Worm (Caenorhabditis elegans): ENCODE measurements around the gene otpl-5.
"Not testable (repeated sequence)": the region's sequence is repeated elsewhere in the genome, so short reads cannot be mapped to it uniquely, and the experiment has no call there.

The otpl-5 gene

ce11 chrV:8569841-8570361, 40.6 kb downstream of the otpl-5 start, which contains the start of the genes F25G6.9 and symk-1 (continued):
- TF ChIP-seq vab-15 (tag; optimal IDR thresholded peaks at IDR 0.05) (no peak), pag-3 (tag; optimal IDR thresholded peaks at IDR 0.05; ENCODE audit: borderline replicate concordance, insufficient read depth) (no peak), pqm-1 (tag; optimal IDR thresholded peaks at IDR 0.05) (no peak), ztf-11 (tag; optimal IDR thresholded peaks at IDR 0.05) (peak in 1 of 2 experiments; percentile 41), tbx-2 (tag; optimal IDR thresholded peaks at IDR 0.05) (peak; percentile 81), hlh-4 (tag; optimal IDR thresholded peaks at IDR 0.05) (no peak), snu-23 (GFP tag; optimal IDR thresholded peaks at IDR 0.05) (peak; percentile 81), ceh-8 (GFP tag; optimal IDR thresholded peaks at IDR 0.05) (peak; percentile 37), rnt-1 (tag; optimal IDR thresholded peaks at IDR 0.05) (peak; percentile 86), grh-1 (GFP tag; IDR thresholded peaks at IDR 0.05) (peak; percentile 44), ceh-63 (GFP tag; optimal IDR thresholded peaks at IDR 0.05) (no peak), snpc-4 (tag; optimal IDR thresholded peaks at IDR 0.05) (peak; percentile 75), fkh-8 (tag; optimal IDR thresholded peaks at IDR 0.05) (peak; percentile 9), dpl-1 (GFP tag; optimal IDR thresholded peaks at IDR 0.05) (peak; percentile 61 to 75 (median 71)), pax-3 (tag; optimal IDR thresholded peaks at IDR 0.05) (no peak)

ce11 chrV:8574762-8575161, 45.4 kb downstream of the otpl-5 start, which contains the start of gene F25G6.1:
Gene F25G6.1 (plus strand): TSS chrV:8575062.
- not testable (repeated sequence) for TF ChIP-seq mef-2 (tag; optimal IDR thresholded peaks at IDR 0.05); C34B4.2 (tag; optimal IDR thresholded peaks at IDR 0.05); ceh-8 (GFP tag; optimal IDR thresholded peaks at IDR 0.05)

DNA sequence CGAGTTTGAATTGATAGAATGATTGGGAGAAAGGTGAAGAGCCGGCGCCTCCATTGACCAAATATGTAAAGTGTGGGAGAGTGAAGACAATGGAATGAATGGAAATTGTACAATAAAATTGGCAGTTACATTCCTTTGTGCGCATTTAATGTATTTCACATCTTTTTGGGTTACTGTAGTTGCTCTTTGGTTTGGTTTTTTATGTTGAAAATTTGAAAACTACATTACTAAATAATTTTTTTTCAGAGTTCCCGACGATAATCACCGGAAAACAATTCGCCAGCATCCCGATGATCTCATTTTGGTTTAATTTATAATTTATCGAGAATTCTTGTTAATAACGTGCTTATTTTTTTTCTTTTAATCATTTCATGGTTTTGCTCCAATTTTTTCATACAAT, 51.6 kb downstream of the otpl-5 start, which contains the start of gene C10B5.1:
Gene C10B5.1, plus strand, starts transcription at position 301 of the 400 bp plus-strand sequence.
- no peak for TF ChIP-seq rnt-1 (tag; optimal IDR thresholded peaks at IDR 0.05)
- no peak for TF ChIP-seq fkh-4 (tag; optimal IDR thresholded peaks at IDR 0.05; ENCODE audit: borderline replicate concordance)
- TF ChIP-seq zag-1 (tag; optimal IDR thresholded peaks at IDR 0.05): no peak
- no peak for TF ChIP-seq pqm-1 (tag; optimal IDR thresholded peaks at IDR 0.05)
- no peak for TF ChIP-seq nhr-28 (tag; optimal IDR thresholded peaks at IDR 0.05)
- no peak for TF ChIP-seq zip-4 (GFP tag; optimal IDR thresholded peaks at IDR 0.05)
- no peak for TF ChIP-seq sptf-1 (tag; optimal IDR thresholded peaks at IDR 0.05)
- TF ChIP-seq alr-1 (tag; optimal IDR thresholded peaks at IDR 0.05; ENCODE audit: borderline replicate concordance): no peak
- no peak for TF ChIP-seq aha-1 (tag; optimal IDR thresholded peaks at IDR 0.05)
- no peak for TF ChIP-seq irx-1 (tag; optimal IDR thresholded peaks at IDR 0.05)
- no peak for TF ChIP-seq lin-35 (GFP tag; optimal IDR thresholded peaks at IDR 0.05)
- TF ChIP-seq unc-130 (tag; optimal IDR thresholded peaks at IDR 0.05): no peak
- TF ChIP-seq lin-14 (GFP tag; optimal IDR thresholded peaks at IDR 0.05): no peak
